Fruit fly (Drosophila melanogaster): ENCODE data around the gene CG43618.
"Not testable (repeated sequence)": the region's sequence is repeated elsewhere in the genome, so short reads cannot be mapped to it uniquely, and the experiment has no call there.

The CG43618 gene

dm6 chr3R:8048867-8049266 lies at the start of gene CG43618:
CG43618 (plus strand) TSS chr3R:8049167.
- TF ChIP-seq CG8478, Dll, psq (optimal IDR thresholded peaks at IDR 0.05): not testable (repeated sequence)

dm6 chr3R:7999530-8000116 lies 49.3 kb upstream of the CG43618 start, which contains the start of gene PIG-H:
PIG-H (plus strand) TSS chr3R:7999832.
- no peak for TF ChIP-seq usp (GFP tag; optimal IDR thresholded peaks at IDR 0.05)
- no peak for TF ChIP-seq psq (optimal IDR thresholded peaks at IDR 0.05)
- no peak for TF ChIP-seq EcR (GFP tag; optimal IDR thresholded peaks at IDR 0.05)
- no peak for TF ChIP-seq Dll (optimal IDR thresholded peaks at IDR 0.05)
- no peak for TF ChIP-seq CG8478 (optimal IDR thresholded peaks at IDR 0.05)
- no peak for TF ChIP-seq pan (optimal IDR thresholded peaks at IDR 0.05)

DNA sequence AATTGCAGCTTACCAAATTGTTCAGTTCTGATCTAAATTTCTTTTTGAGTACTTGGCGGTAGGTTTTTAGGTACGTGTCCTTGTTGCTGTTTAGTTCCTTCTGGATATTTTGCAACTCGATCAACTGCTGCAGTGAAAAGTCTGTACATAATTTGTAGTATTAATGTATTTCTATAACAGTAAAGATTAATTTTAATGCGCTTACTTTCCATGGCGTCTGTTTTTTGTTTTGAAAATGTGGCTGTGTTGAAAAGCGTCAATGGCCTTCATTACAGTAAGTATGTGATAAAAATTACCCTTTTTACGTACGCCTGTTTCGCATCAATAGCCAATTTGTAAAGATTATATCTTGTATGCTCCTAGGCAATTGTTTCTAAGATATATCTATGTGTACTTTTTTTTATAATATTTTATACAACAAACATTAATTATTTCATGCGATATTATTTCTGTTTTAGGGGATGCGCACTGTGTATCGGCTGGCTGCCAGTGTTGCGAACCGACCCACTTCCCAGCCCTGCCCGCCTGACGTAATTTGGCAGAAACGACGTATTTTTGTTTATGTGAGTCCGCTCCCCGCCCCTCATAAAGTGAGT lies 47.8 kb upstream of the CG43618 start, which contains the start of the genes Kmn2 and CG2698:
Gene Kmn2, minus strand, starts transcription at position 236 of the 596 bp plus-strand sequence.
Gene CG2698, plus strand, starts transcription at position 489 of the 596 bp plus-strand sequence.
- TF ChIP-seq pan (optimal IDR thresholded peaks at IDR 0.05) (no peak), EcR (GFP tag; optimal IDR thresholded peaks at IDR 0.05) (no peak), usp (GFP tag; optimal IDR thresholded peaks at IDR 0.05) (no peak), CG8478 (optimal IDR thresholded peaks at IDR 0.05) (no peak), Dll (optimal IDR thresholded peaks at IDR 0.05) (no peak), psq (optimal IDR thresholded peaks at IDR 0.05) (no peak)

- TF ChIP-seq EcR (GFP tag; optimal IDR thresholded peaks at IDR 0.05) (no peak), Dll (optimal IDR thresholded peaks at IDR 0.05) (no peak), CG8478 (optimal IDR thresholded peaks at IDR 0.05) (no peak), psq (optimal IDR thresholded peaks at IDR 0.05) (no peak), pan (optimal IDR thresholded peaks at IDR 0.05) (no peak), usp (GFP tag; optimal IDR thresholded peaks at IDR 0.05) (no peak)
These were observed 41.2 kb upstream of the CG43618 start, which contains the start of gene CG2767 for dm6 chr3R:8007595-8008255. CG2767 (minus strand) TSS chr3R:8008110.

dm6 chr3R:8009080-8009620 lies 39.8 kb upstream of the CG43618 start, which contains the start of the genes CG11052 and CG3223:
CG11052 (minus strand) TSS chr3R:8009297.
CG3223 (plus strand) TSS chr3R:8009400.
- TF ChIP-seq pan (optimal IDR thresholded peaks at IDR 0.05): no peak
- no peak for TF ChIP-seq EcR (GFP tag; optimal IDR thresholded peaks at IDR 0.05)
- TF ChIP-seq Dll (optimal IDR thresholded peaks at IDR 0.05): no peak
- TF ChIP-seq usp (GFP tag; optimal IDR thresholded peaks at IDR 0.05): no peak
- no peak for TF ChIP-seq psq (optimal IDR thresholded peaks at IDR 0.05)
- no peak for TF ChIP-seq CG8478 (optimal IDR thresholded peaks at IDR 0.05)

DNA sequence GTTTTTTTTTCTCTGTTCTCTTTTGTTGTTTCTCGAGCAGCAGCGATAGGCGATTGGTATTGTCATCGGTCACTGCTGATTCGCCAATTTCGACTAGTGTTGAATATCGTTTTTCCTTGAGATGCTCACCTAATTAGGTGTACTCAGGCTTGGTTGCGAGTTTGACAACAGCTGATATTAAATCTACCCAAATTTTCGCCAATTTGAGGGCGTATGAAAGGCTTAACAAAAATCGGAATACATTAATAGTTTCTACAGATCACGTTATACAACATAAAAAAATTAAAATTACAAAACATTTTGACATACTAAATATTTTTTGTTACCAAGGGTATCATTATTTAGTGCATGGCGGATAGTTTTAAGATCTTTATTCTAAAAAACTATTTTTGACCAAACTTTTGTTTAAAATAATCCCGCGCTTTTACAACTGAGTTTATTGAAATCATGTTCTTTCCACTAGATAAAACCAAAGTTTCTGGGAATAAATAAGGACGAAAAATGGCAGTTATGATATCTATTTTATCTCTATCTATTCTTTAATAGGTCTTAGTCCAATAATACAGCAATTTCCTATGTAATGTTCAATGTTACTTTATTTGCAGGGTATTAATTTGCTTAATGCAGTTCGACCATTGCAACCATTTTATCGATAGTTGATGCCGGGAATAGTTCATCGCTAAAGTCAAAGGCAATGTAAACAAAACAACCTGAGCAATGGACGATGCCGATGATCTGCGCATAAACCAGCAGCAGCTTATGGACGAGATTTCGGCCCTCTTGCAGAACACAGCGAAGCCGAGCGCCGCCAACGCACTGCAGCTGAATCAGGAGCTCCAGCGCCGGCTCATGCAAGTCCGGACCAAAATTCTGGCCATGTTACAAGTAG lies 35.6 kb upstream of the CG43618 start, which contains the start of the genes CG10435 and Pbp95:
Gene CG10435, minus strand, starts transcription at position 81 of the 889 bp plus-strand sequence.
Gene Pbp95, plus strand, starts transcription at position 671 of the 889 bp plus-strand sequence.
- peak; percentile 71 for TF ChIP-seq pan (optimal IDR thresholded peaks at IDR 0.05)
- no peak for TF ChIP-seq CG8478 (optimal IDR thresholded peaks at IDR 0.05)
- no peak for TF ChIP-seq psq (optimal IDR thresholded peaks at IDR 0.05)

dm6 chr3R:8026515-8026914 lies 22.5 kb upstream of the CG43618 start:
- no peak for TF ChIP-seq Dll (optimal IDR thresholded peaks at IDR 0.05)
- TF ChIP-seq usp (GFP tag; optimal IDR thresholded peaks at IDR 0.05): no peak
- no peak for TF ChIP-seq pan (optimal IDR thresholded peaks at IDR 0.05)
- TF ChIP-seq EcR (GFP tag; optimal IDR thresholded peaks at IDR 0.05): no peak
- TF ChIP-seq psq (optimal IDR thresholded peaks at IDR 0.05): no peak
- TF ChIP-seq CG8478 (optimal IDR thresholded peaks at IDR 0.05): no peak

DNA sequence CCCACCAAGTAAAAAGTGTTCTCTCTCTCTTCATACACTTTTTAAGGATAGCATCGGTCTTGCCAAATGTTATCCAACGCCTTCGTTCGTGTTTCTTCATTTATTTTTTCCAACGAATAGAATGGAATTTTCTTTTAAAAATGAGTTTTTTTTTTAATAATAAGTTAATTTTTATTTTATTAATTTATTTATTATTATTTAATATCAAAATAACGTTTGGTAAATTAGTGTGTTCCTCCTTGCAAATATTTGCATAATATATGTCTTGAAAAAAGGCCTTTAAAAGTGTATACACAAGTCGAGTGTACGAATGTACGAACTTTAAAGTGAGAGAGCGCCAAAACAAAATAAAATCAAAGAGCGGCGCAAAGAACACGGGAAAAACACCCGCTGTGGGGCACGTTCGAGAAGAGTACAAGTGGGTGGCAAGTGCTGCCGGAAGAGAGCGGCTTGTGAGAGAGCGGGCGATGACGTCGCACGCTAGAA lies 21.7 kb upstream of the CG43618 start:
- TF ChIP-seq Dll (optimal IDR thresholded peaks at IDR 0.05): peak; percentile 63
- TF ChIP-seq EcR (GFP tag; optimal IDR thresholded peaks at IDR 0.05): no peak

DNA sequence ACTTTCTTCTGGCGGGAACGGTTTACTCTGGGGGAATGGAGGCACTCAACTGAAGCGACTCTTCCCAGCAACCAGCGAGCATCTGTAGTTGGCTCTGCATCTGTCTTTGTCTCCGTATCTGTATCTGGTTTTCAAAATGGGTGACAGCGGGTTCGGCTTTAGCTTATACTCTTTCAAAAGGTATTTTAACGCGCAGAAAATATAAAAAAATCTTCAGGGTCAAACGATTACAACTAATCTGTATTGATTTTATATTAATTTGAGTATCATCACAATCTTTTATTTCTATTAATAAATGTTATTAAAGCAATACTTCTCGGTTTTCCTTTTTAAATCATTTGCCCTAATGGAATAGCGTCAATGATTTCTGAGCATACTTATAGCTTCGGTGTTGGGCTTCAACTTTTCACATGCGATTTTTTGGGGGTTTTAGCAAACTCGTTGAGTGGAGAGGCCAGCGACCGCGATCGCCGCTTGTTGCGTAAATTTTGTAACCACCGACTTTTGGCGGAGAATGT lies 19.4 kb upstream of the CG43618 start, which contains the start of gene ImpE3:
Gene ImpE3, minus strand, starts transcription at position 51 of the 518 bp plus-strand sequence.
- TF ChIP-seq CG8478 (optimal IDR thresholded peaks at IDR 0.05) (no peak), pan (optimal IDR thresholded peaks at IDR 0.05) (no peak), Dll (optimal IDR thresholded peaks at IDR 0.05) (no peak), usp (GFP tag; optimal IDR thresholded peaks at IDR 0.05) (no peak), EcR (GFP tag; optimal IDR thresholded peaks at IDR 0.05) (no peak), psq (optimal IDR thresholded peaks at IDR 0.05) (no peak)

DNA sequence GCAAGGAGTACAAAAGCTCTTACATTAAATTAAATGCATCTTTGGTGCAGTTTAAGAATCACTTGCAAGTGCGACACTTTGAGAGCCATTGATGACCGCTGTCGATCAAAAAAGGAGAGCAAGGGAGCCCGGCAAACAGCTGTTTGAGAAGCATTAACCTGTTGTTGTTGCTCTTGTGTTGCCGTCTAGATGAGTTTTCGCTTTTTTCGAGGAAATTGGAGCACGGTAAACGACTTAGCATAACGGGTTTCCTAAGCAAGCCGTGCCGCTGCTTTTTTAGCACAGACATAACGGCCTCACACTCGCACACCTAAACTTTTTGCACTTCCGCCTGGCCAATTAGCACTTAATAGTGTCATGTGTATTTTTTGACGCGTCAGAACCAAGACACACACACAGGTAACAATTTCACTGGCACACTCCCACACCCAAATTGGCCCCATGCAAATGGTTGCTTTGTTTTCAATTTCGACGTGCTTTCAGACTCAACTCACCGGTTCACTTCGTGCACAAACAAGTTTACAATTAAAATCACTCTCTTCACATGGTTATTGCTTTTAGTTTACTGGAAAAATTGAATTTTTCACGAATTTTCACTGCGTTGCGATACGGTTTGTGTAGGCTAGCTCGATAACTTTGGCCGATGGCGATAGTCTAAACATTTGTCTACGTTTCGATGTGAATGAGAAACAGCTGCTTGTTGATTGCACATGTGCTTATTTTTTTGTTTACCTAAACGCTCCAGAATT lies 18.6 kb upstream of the CG43618 start, which contains the start of the genes CG10903 and CG2747:
Gene CG10903, plus strand, starts transcription at position 261 of the 749 bp plus-strand sequence.
Gene CG2747, minus strand, starts transcription at position 640 of the 749 bp plus-strand sequence.
- TF ChIP-seq CG8478 (optimal IDR thresholded peaks at IDR 0.05): no peak

All from whole organism.